Worm (Caenorhabditis elegans) whole organism, early embryonic: ENCODE data around the gene rev-3.
A peak's percentile ranks its signal among the peaks of the same experiment; 100 is the strongest.

Source experiments
- B0310.2 ChIP-seq: sonication (generic microtip); optimal IDR thresholded peaks from 2 replicates; lab custom pipeline; 2016; ENCODE audit warnings: mild to moderate bottlenecking, missing genetic modification characterization, missing compliant biosample characterization
- F13C5.2 ChIP-seq: sonication (generic microtip); optimal IDR thresholded peaks from 2 replicates; lab custom pipeline; 2017; ENCODE audit warnings: mild to moderate bottlenecking, missing genetic modification characterization, inconsistent platforms, missing compliant biosample characterization
- aly-1 ChIP-seq: sonication (generic microtip); optimal IDR thresholded peaks from 2 replicates; lab custom pipeline; 2016; ENCODE audit warnings: missing genetic modification characterization, missing compliant biosample characterization
- ama-1 ChIP-seq: fragments of 150-350 bp; optimal IDR thresholded peaks from 2 replicates; lab custom pipeline; 2014
- ceh-13 ChIP-seq: fragments of 200-800 bp; sonication (Bioruptor generic); optimal IDR thresholded peaks from 2 replicates; lab custom pipeline; 2018; ENCODE audit warnings: mild to moderate bottlenecking, missing genetic modification characterization, missing compliant biosample characterization
- ceh-36 ChIP-seq: sonication (generic microtip); optimal IDR thresholded peaks from 2 replicates; lab custom pipeline; 2016; ENCODE audit warnings: missing genetic modification characterization, inconsistent platforms, missing compliant biosample characterization
- ets-7 ChIP-seq: sonication (generic microtip); optimal IDR thresholded peaks from 2 replicates; lab custom pipeline; 2016; ENCODE audit warnings: missing genotype, missing genetic modification characterization, missing compliant biosample characterization
- flt-1 ChIP-seq: fragments of 200-800 bp; sonication (Bioruptor generic); IDR thresholded peaks from 2 replicates; pipeline ENCODE4 v1.3.6; 2022; ENCODE audit warnings: missing genetic modification characterization, missing compliant biosample characterization
- hmbx-1 ChIP-seq: sonication (generic microtip); optimal IDR thresholded peaks from 2 replicates; lab custom pipeline; 2016; ENCODE audit warnings: mild to moderate bottlenecking, missing genetic modification characterization, missing compliant biosample characterization
- hmg-4 ChIP-seq: fragments of 200-800 bp; sonication (Bioruptor generic); optimal IDR thresholded peaks from 2 replicates; lab custom pipeline; 2018; ENCODE audit warnings: mild to moderate bottlenecking, missing genetic modification characterization, missing compliant biosample characterization
- hnd-1 ChIP-seq: sonication (generic microtip); optimal IDR thresholded peaks from 2 replicates; lab custom pipeline; 2016; ENCODE audit warnings: missing genetic modification characterization, missing compliant biosample characterization
- pes-1 ChIP-seq: fragments of 200-800 bp; sonication (Bioruptor generic); IDR thresholded peaks from 2 replicates; pipeline ENCODE4 v1.3.6; 2022; ENCODE audit warnings: missing genetic modification reagents, missing genetic modification characterization, missing compliant biosample characterization
- scrt-1 ChIP-seq: fragments of 200-800 bp; sonication (Bioruptor generic); IDR thresholded peaks from 2 replicates; pipeline ENCODE4 v1.3.6; 2022; ENCODE audit warnings: missing genetic modification characterization, missing compliant biosample characterization
- sea-1 ChIP-seq: fragments of 200-800 bp; sonication (Bioruptor generic); conservative IDR thresholded peaks from 2 replicates; pipeline ENCODE4 v1.3.6; 2022; ENCODE audit warnings: missing genetic modification characterization, missing compliant biosample characterization
- tbx-11 ChIP-seq: fragments of 200-800 bp; sonication (Bioruptor generic); IDR thresholded peaks from 2 replicates; pipeline ENCODE4 v1.3.6; 2022; ENCODE audit warnings: missing genetic modification characterization, missing compliant biosample characterization
- tbx-37 ChIP-seq: fragments of 200-800 bp; sonication (Bioruptor generic); conservative IDR thresholded peaks from 2 replicates; pipeline ENCODE4 v1.3.6; 2022; ENCODE audit warnings: missing genetic modification reagents, missing genetic modification characterization, missing compliant biosample characterization
- tra-4 ChIP-seq: sonication (generic microtip); optimal IDR thresholded peaks from 2 replicates; lab custom pipeline; 2017; ENCODE audit warnings: missing genetic modification characterization, missing compliant biosample characterization

rev-3 gene

ce11 chrIII:5785273-5785929 is 5.0 kb downstream of the rev-3 start, which contains the start of gene Y37B11A.3:
Gene Y37B11A.3, minus strand, starts transcription at chrIII:5785323.
- no peak for TF ChIP-seq scrt-1
- TF ChIP-seq F13C5.2 = no peak
- no peak for TF ChIP-seq aly-1 (tag; lab: Kevin White, UChicago)
- TF ChIP-seq tra-4 (tag; lab: Kevin White, UChicago) = no peak
- no peak for TF ChIP-seq B0310.2 (tag; lab: Kevin White, UChicago)
- no peak for TF ChIP-seq hmg-4 (GFP tag; lab: Kevin White, UChicago)
- no peak for TF ChIP-seq tbx-37 (GFP tag; lab: Robert Waterston, UW)
- TF ChIP-seq tbx-11 = no peak
- no peak for TF ChIP-seq ama-1 (lab: Kevin White, UChicago)
- TF ChIP-seq hmbx-1 (tag; lab: Kevin White, UChicago) = no peak
- TF ChIP-seq sea-1 (GFP tag; lab: Robert Waterston, UW) = no peak
- TF ChIP-seq ets-7 (tag; lab: Kevin White, UChicago) = no peak
- TF ChIP-seq flt-1 (GFP tag; lab: Robert Waterston, UW) = no peak

ce11 chrIII:5782080-5782479 is 8.4 kb downstream of the rev-3 start:
- TF ChIP-seq hnd-1 (tag; lab: Kevin White, UChicago) = no peak
- TF ChIP-seq hmg-4 (GFP tag; lab: Kevin White, UChicago) = no peak
- no peak for TF ChIP-seq pes-1 (GFP tag; lab: Robert Waterston, UW)
- no peak for TF ChIP-seq tra-4 (tag; lab: Kevin White, UChicago)
- no peak for TF ChIP-seq ceh-36 (tag; lab: Kevin White, UChicago)
- no peak for TF ChIP-seq B0310.2 (tag; lab: Kevin White, UChicago)
- no peak for TF ChIP-seq tbx-11
- no peak for TF ChIP-seq F13C5.2
- no peak for TF ChIP-seq ama-1 (lab: Kevin White, UChicago)
- no peak for TF ChIP-seq ets-7 (tag; lab: Kevin White, UChicago)
- TF ChIP-seq ceh-13 = no peak
- no peak for TF ChIP-seq sea-1 (GFP tag; lab: Robert Waterston, UW)

- TF ChIP-seq F13C5.2 (peak; percentile 60), ets-7 (tag; lab: Kevin White, UChicago) (no peak), flt-1 (GFP tag; lab: Robert Waterston, UW) (peak; percentile 59; the same call in 1 of the 2 replicates), hnd-1 (tag; lab: Kevin White, UChicago) (peak; percentile 26), hmg-4 (GFP tag; lab: Kevin White, UChicago) (peak; percentile 55), scrt-1 (peak; percentile 52; the same call in 1 of the 2 replicates), ama-1 (lab: Kevin White, UChicago) (no peak), pes-1 (GFP tag; lab: Robert Waterston, UW) (no peak), sea-1 (GFP tag; lab: Robert Waterston, UW) (0 out of 2 replicates have a peak, but pooled peaks have one; percentile 63), tbx-37 (GFP tag; lab: Robert Waterston, UW) (peak; percentile 41; the same call in 1 of the 2 replicates), ceh-36 (tag; lab: Kevin White, UChicago) (peak; percentile 15)
These were observed 20.7 kb downstream of the rev-3 start, which contains the start of gene cutl-23 for ce11 chrIII:5769726-5770235. Gene cutl-23, plus strand, starts transcription at chrIII:5770185.

ce11 chrIII:5763988-5764387 is 26.5 kb downstream of the rev-3 start:
- TF ChIP-seq tbx-37 (GFP tag; lab: Robert Waterston, UW) (no peak), flt-1 (GFP tag; lab: Robert Waterston, UW) (no peak), scrt-1 (no peak), sea-1 (GFP tag; lab: Robert Waterston, UW) (no peak), hnd-1 (tag; lab: Kevin White, UChicago) (no peak), ceh-13 (no peak), hmbx-1 (tag; lab: Kevin White, UChicago) (no peak), pes-1 (GFP tag; lab: Robert Waterston, UW) (no peak), tra-4 (tag; lab: Kevin White, UChicago) (no peak), hmg-4 (GFP tag; lab: Kevin White, UChicago) (no peak), ets-7 (tag; lab: Kevin White, UChicago) (no peak), aly-1 (tag; lab: Kevin White, UChicago) (no peak), ama-1 (lab: Kevin White, UChicago) (no peak), ceh-36 (tag; lab: Kevin White, UChicago) (no peak)

ce11 chrIII:5761886-5762285 is 28.6 kb downstream of the rev-3 start:
- no peak for TF ChIP-seq hmbx-1 (tag; lab: Kevin White, UChicago)
- TF ChIP-seq flt-1 (GFP tag; lab: Robert Waterston, UW) = no peak
- no peak for TF ChIP-seq pes-1 (GFP tag; lab: Robert Waterston, UW)
- TF ChIP-seq scrt-1 = no peak
- TF ChIP-seq hnd-1 (tag; lab: Kevin White, UChicago) = no peak
- no peak for TF ChIP-seq ceh-13
- TF ChIP-seq B0310.2 (tag; lab: Kevin White, UChicago) = no peak
- no peak for TF ChIP-seq tbx-11

ce11 chrIII:5760721-5761120 is 29.7 kb downstream of the rev-3 start:
- TF ChIP-seq ama-1 (lab: Kevin White, UChicago) (no peak), hmbx-1 (tag; lab: Kevin White, UChicago) (no peak), tra-4 (tag; lab: Kevin White, UChicago) (no peak), pes-1 (GFP tag; lab: Robert Waterston, UW) (no peak), ceh-36 (tag; lab: Kevin White, UChicago) (no peak), B0310.2 (tag; lab: Kevin White, UChicago) (no peak), tbx-11 (no peak), hnd-1 (tag; lab: Kevin White, UChicago) (no peak), scrt-1 (no peak), F13C5.2 (no peak), sea-1 (GFP tag; lab: Robert Waterston, UW) (no peak), tbx-37 (GFP tag; lab: Robert Waterston, UW) (no peak)
